Fruit fly (Drosophila melanogaster) whole organism, embryonic: Measurements from ENCODE around the gene CG33181.

Source experiments
- ATbp ChIP-seq: fragments of 200-800 bp; sonication (Bioruptor generic); optimal IDR thresholded peaks from 2 replicates; lab custom pipeline; 2017; ENCODE audit warnings: missing biosample characterization, mild to moderate bottlenecking, missing genetic modification characterization, missing genetic modification reagents
- Adf1 ChIP-seq: fragments of 200-800 bp; sonication (Bioruptor generic); IDR thresholded peaks from 2 replicates; pipeline ENCODE4 v1.3.6; 2022; ENCODE audit warnings: missing biosample characterization, missing genetic modification characterization
- Aef1 ChIP-seq: fragments of 200-800 bp; sonication (Bioruptor generic); IDR thresholded peaks from 3 replicates; pipeline ENCODE4 v1.3.6; 2022; ENCODE audit warnings: missing biosample characterization, missing genetic modification characterization
- Atf3 ChIP-seq: fragments of 200-800 bp; sonication (Bioruptor generic); optimal IDR thresholded peaks from 3 replicates; lab custom pipeline; 2016; ENCODE audit warnings: missing biosample characterization, missing genetic modification characterization
- BEAF-32 ChIP-seq: fragments of 200-800 bp; sonication (Bioruptor generic); optimal IDR thresholded peaks from 3 replicates; lab custom pipeline; 2017; ENCODE audit warnings: missing biosample characterization, missing genetic modification characterization, mild to moderate bottlenecking, moderate library complexity, missing genetic modification reagents
- CG10321 ChIP-seq: fragments of 200-800 bp; sonication (Bioruptor generic); IDR thresholded peaks from 2 replicates; pipeline ENCODE4 v1.3.6; 2022; ENCODE audit warnings: missing biosample characterization, missing genetic modification characterization
- CG10366 ChIP-seq: fragments of 200-800 bp; sonication (Bioruptor generic); IDR thresholded peaks from 2 replicates; pipeline ENCODE4 v1.3.6; 2022; ENCODE audit warnings: missing biosample characterization, missing genetic modification characterization
- CG10431 ChIP-seq: fragments of 200-800 bp; sonication (Bioruptor generic); optimal IDR thresholded peaks from 3 replicates; lab custom pipeline; 2018; ENCODE audit warnings: missing biosample characterization, mild to moderate bottlenecking, missing genetic modification characterization
- CG11085 ChIP-seq: fragments of 200-800 bp; sonication (Bioruptor generic); IDR thresholded peaks from 2 replicates; pipeline ENCODE4 v1.3.6; 2022; ENCODE audit warnings: missing biosample characterization, missing genetic modification characterization
- CG11696 ChIP-seq: fragments of 200-800 bp; sonication (Bioruptor generic); IDR thresholded peaks from 2 replicates; pipeline ENCODE4 v1.3.6; 2022; ENCODE audit warnings: missing biosample characterization, missing genetic modification characterization
- CG14014 ChIP-seq: fragments of 200-800 bp; sonication (Bioruptor generic); IDR thresholded peaks from 2 replicates; pipeline ENCODE4 v1.3.6; 2022; ENCODE audit warnings: missing biosample characterization, missing genetic modification characterization
- CG1529 ChIP-seq: fragments of 200-800 bp; sonication (Bioruptor generic); optimal IDR thresholded peaks from 3 replicates; lab custom pipeline; 2018; ENCODE audit warnings: missing biosample characterization, missing genetic modification characterization
- CG15514 ChIP-seq: fragments of 200-800 bp; sonication (Bioruptor generic); optimal IDR thresholded peaks from 3 replicates; lab custom pipeline; 2017; ENCODE audit warnings: missing biosample characterization, missing genetic modification characterization, mild to moderate bottlenecking, moderate library complexity, missing genetic modification reagents
- CG17829 ChIP-seq: fragments of 200-800 bp; optimal IDR thresholded peaks from 2 replicates; lab custom pipeline; 2019; ENCODE audit warnings: missing biosample characterization, mild to moderate bottlenecking, missing genetic modification characterization, moderate library complexity
- CG18599 ChIP-seq: fragments of 200-800 bp; sonication (Bioruptor generic); optimal IDR thresholded peaks from 3 replicates; lab custom pipeline; 2017; ENCODE audit warnings: missing biosample characterization, missing genetic modification characterization, mild to moderate bottlenecking, moderate library complexity, missing genetic modification reagents
- CG2116 ChIP-seq: fragments of 200-800 bp; sonication (Bioruptor generic); optimal IDR thresholded peaks from 3 replicates; lab custom pipeline; 2018; ENCODE audit warnings: missing biosample characterization, mild to moderate bottlenecking, missing genetic modification characterization
- CG2678 ChIP-seq: fragments of 200-800 bp; sonication (Bioruptor generic); optimal IDR thresholded peaks from 3 replicates; lab custom pipeline; 2019; ENCODE audit warnings: missing biosample characterization, mild to moderate bottlenecking, missing genetic modification characterization, moderate library complexity
- CG31441 ChIP-seq: fragments of 200-800 bp; sonication (Bioruptor generic); IDR thresholded peaks from 2 replicates; pipeline ENCODE4 v1.3.6; 2022; ENCODE audit warnings: missing biosample characterization, missing genetic modification characterization
- CG4328 ChIP-seq: fragments of 200-800 bp; sonication (Bioruptor generic); optimal IDR thresholded peaks from 3 replicates; lab custom pipeline; 2017; ENCODE audit warnings: missing biosample characterization, missing genetic modification reagents, missing genetic modification characterization
- CG43689 ChIP-seq: fragments of 200-800 bp; sonication (Bioruptor generic); IDR thresholded peaks from 2 replicates; pipeline ENCODE4 v1.3.6; 2022; ENCODE audit warnings: missing biosample characterization, missing genetic modification characterization
- CG7357 ChIP-seq: fragments of 200-800 bp; sonication (Bioruptor generic); IDR thresholded peaks from 3 replicates; pipeline ENCODE4 v1.3.6; 2022; ENCODE audit warnings: missing biosample characterization, missing genetic modification characterization
- CG7928 ChIP-seq: fragments of 200-800 bp; sonication (Bioruptor generic); optimal IDR thresholded peaks from 2 replicates; lab custom pipeline; 2017; ENCODE audit warnings: missing biosample characterization, mild to moderate bottlenecking, missing genetic modification characterization
- CG8388 ChIP-seq: fragments of 200-800 bp; sonication (Bioruptor generic); optimal IDR thresholded peaks from 2 replicates; lab custom pipeline; 2019; ENCODE audit warnings: missing biosample characterization, mild to moderate bottlenecking, missing genetic modification characterization, moderate library complexity
- CG8944 ChIP-seq: fragments of 200-800 bp; sonication (Bioruptor generic); optimal IDR thresholded peaks from 3 replicates; lab custom pipeline; 2016; ENCODE audit warnings: missing biosample characterization, missing genetic modification characterization
- CTCF ChIP-seq: fragments of 200-800 bp; sonication (Bioruptor generic); optimal IDR thresholded peaks from 2 replicates; lab custom pipeline; 2017; ENCODE audit warnings: missing biosample characterization, mild to moderate bottlenecking, missing genetic modification characterization, moderate library complexity
- Dad ChIP-seq: fragments of 200-800 bp; sonication (Bioruptor generic); optimal IDR thresholded peaks from 3 replicates; lab custom pipeline; 2016; ENCODE audit warnings: missing biosample characterization, missing genetic modification characterization
- Dll ChIP-seq: fragments of 200-800 bp; sonication (Bioruptor generic); IDR thresholded peaks from 4 replicates; pipeline ENCODE4 v1.3.6; 2022; ENCODE audit warnings: missing biosample characterization, missing genetic modification characterization; ENCODE audit not compliant: partially characterized antibody
- Dref ChIP-seq: fragments of 200-800 bp; sonication (Bioruptor generic); IDR thresholded peaks from 2 replicates; pipeline ENCODE4 v1.3.6; 2022; ENCODE audit warnings: missing biosample characterization, missing genetic modification characterization
- Lhr ChIP-seq: fragments of 200-800 bp; sonication (Bioruptor generic); optimal IDR thresholded peaks from 3 replicates; lab custom pipeline; 2017; ENCODE audit warnings: mild to moderate bottlenecking, missing biosample characterization, missing genetic modification reagents, missing genetic modification characterization
- Max ChIP-seq: fragments of 200-800 bp; sonication (Bioruptor generic); optimal IDR thresholded peaks from 2 replicates; lab custom pipeline; 2016; ENCODE audit warnings: missing biosample characterization, mild to moderate bottlenecking, missing genetic modification characterization
- NfI ChIP-seq: fragments of 200-800 bp; sonication (Bioruptor generic); optimal IDR thresholded peaks from 3 replicates; lab custom pipeline; 2018; ENCODE audit warnings: missing biosample characterization, mild to moderate bottlenecking, missing genetic modification characterization, moderate library complexity
- PHDP ChIP-seq: fragments of 200-800 bp; sonication (Bioruptor generic); optimal IDR thresholded peaks from 3 replicates; lab custom pipeline; 2018; ENCODE audit warnings: missing biosample characterization, mild to moderate bottlenecking, missing genetic modification characterization, moderate library complexity
- Sry-β ChIP-seq: fragments of 200-800 bp; sonication (Bioruptor generic); optimal IDR thresholded peaks from 2 replicates; lab custom pipeline; 2018; ENCODE audit warnings: missing biosample characterization, mild to moderate bottlenecking, missing genetic modification characterization, moderate library complexity
- Usf ChIP-seq: fragments of 200-800 bp; sonication (Bioruptor generic); optimal IDR thresholded peaks from 2 replicates; lab custom pipeline; 2017; ENCODE audit warnings: missing genotype, missing biosample characterization, missing genetic modification characterization
- al ChIP-seq: fragments of 200-800 bp; sonication (Bioruptor generic); IDR thresholded peaks from 2 replicates; pipeline ENCODE4 v1.3.6; 2022; ENCODE audit warnings: missing biosample characterization, missing genetic modification characterization
- ap ChIP-seq: fragments of 200-800 bp; sonication (Bioruptor generic); IDR thresholded peaks from 2 replicates; pipeline ENCODE4 v1.3.6; 2022; ENCODE audit warnings: missing biosample characterization, missing genetic modification characterization
- caup ChIP-seq: fragments of 200-800 bp; sonication (Bioruptor generic); optimal IDR thresholded peaks from 3 replicates; lab custom pipeline; 2017; ENCODE audit warnings: missing biosample characterization, mild to moderate bottlenecking, missing genetic modification characterization, moderate library complexity; ENCODE audit not compliant: severe bottlenecking
- chm ChIP-seq: fragments of 200-800 bp; sonication (Bioruptor generic); IDR thresholded peaks from 2 replicates; pipeline ENCODE4 v1.3.6; 2022; ENCODE audit warnings: missing biosample characterization, missing genetic modification characterization
- crp ChIP-seq, 2 experiments: fragments of 200-800 bp; sonication (Bioruptor generic); optimal IDR thresholded peaks; 2 replicates in 1 of 2; 3 replicates in 1 of 2; lab custom pipeline; 2017; ENCODE audit warnings: missing biosample characterization in 2 of 2, missing genetic modification characterization in 2 of 2, mild to moderate bottlenecking in 1 of 2, moderate library complexity in 1 of 2
- fd3F ChIP-seq: fragments of 200-800 bp; sonication (Bioruptor generic); optimal IDR thresholded peaks from 2 replicates; lab custom pipeline; 2018; ENCODE audit warnings: missing biosample characterization, mild to moderate bottlenecking, missing genetic modification characterization, moderate library complexity
- fru ChIP-seq: fragments of >200 bp; optimal IDR thresholded peaks from 2 replicates; lab custom pipeline; 2017
- gt ChIP-seq: fragments of 200-800 bp; sonication (Bioruptor generic); IDR thresholded peaks from 2 replicates; pipeline ENCODE4 v1.3.6; 2022; ENCODE audit warnings: missing biosample characterization, missing genetic modification characterization
- hb ChIP-seq: fragments of 200-800 bp; sonication (Bioruptor generic); IDR thresholded peaks from 3 replicates; pipeline ENCODE4 v1.3.6; 2022; ENCODE audit warnings: missing biosample characterization, missing genetic modification characterization; ENCODE audit not compliant: partially characterized antibody
- hth ChIP-seq: fragments of >200 bp; optimal IDR thresholded peaks from 2 replicates; lab custom pipeline; 2017; ENCODE audit warnings: inconsistent platforms
- mirr ChIP-seq: fragments of 200-800 bp; sonication (Bioruptor generic); optimal IDR thresholded peaks from 3 replicates; lab custom pipeline; 2018; ENCODE audit warnings: missing biosample characterization, mild to moderate bottlenecking, missing genetic modification characterization
- onecut ChIP-seq: fragments of 200-800 bp; sonication (Bioruptor generic); IDR thresholded peaks from 2 replicates; pipeline ENCODE4 v1.3.6; 2022; ENCODE audit warnings: missing biosample characterization, missing genetic modification characterization
- pros ChIP-seq: fragments of 200-800 bp; sonication (Bioruptor generic); optimal IDR thresholded peaks from 3 replicates; lab custom pipeline; 2019; ENCODE audit warnings: missing biosample characterization, mild to moderate bottlenecking, missing genetic modification characterization, moderate library complexity
- run ChIP-seq: fragments of 200-800 bp; sonication (Bioruptor generic); optimal IDR thresholded peaks from 3 replicates; lab custom pipeline; 2018; ENCODE audit warnings: missing biosample characterization, mild to moderate bottlenecking, missing genetic modification characterization
- vvl ChIP-seq: fragments of 200-800 bp; sonication (Bioruptor generic); IDR thresholded peaks from 2 replicates; pipeline ENCODE4 v1.3.6; 2022; ENCODE audit warnings: missing biosample characterization, missing genetic modification characterization
- z ChIP-seq: fragments of 200-800 bp; sonication (Bioruptor generic); IDR thresholded peaks from 3 replicates; pipeline ENCODE4 v1.3.6; 2022; ENCODE audit warnings: missing biosample characterization, missing genetic modification characterization

CG33181 gene

dm6 chrX:8464378-8465036 lies 24.6 kb upstream of the CG33181 start, which contains the start of gene Sptr (continued):
- TF ChIP-seq CG31441 (GFP tag; lab: Robert Waterston, UW): peak; percentile 86
- peak; percentile 86 for TF ChIP-seq fd3F (GFP tag; lab: Kevin White, UChicago)
- peak; percentile 87 for TF ChIP-seq CG10366 (GFP tag; lab: Robert Waterston, UW)
- peak; percentile 67 for TF ChIP-seq Max
- TF ChIP-seq hb: no peak
- no peak for TF ChIP-seq z (GFP tag; lab: Robert Waterston, UW)
- TF ChIP-seq CG8388 (GFP tag; lab: Kevin White, UChicago): peak; percentile 60
- TF ChIP-seq Lhr: no peak
- peak; percentile 93 for TF ChIP-seq PHDP (tag; lab: Kevin White, UChicago)
- TF ChIP-seq Usf (GFP tag; lab: Kevin White, UChicago): peak; percentile 69
- TF ChIP-seq CG11696 (GFP tag; lab: Robert Waterston, UW): peak; percentile 72
- peak; percentile 14 for TF ChIP-seq Atf3 (GFP tag; lab: Kevin White, UChicago)
- no peak for TF ChIP-seq Sry-β (GFP tag; lab: Kevin White, UChicago)
- peak; percentile 63 for TF ChIP-seq mirr
- peak; percentile 66 for TF ChIP-seq Dad (GFP tag; lab: Kevin White, UChicago)
- peak; percentile 96 for TF ChIP-seq CG18599 (GFP tag; lab: Kevin White, UChicago)
- TF ChIP-seq CG10431 (GFP tag; lab: Kevin White, UChicago): no peak
- peak; percentile 94 for TF ChIP-seq CG2678 (tag; lab: Kevin White, UChicago)
- peak; percentile 74 for TF ChIP-seq Adf1 (GFP tag; lab: Robert Waterston, UW)
- TF ChIP-seq CG4328 (GFP tag; lab: Kevin White, UChicago): peak; percentile 82
- TF ChIP-seq ATbp (GFP tag; lab: Kevin White, UChicago): peak; percentile 80
- no peak for TF ChIP-seq gt
- TF ChIP-seq BEAF-32: no peak
- no peak for TF ChIP-seq pros
- no peak for TF ChIP-seq Dll (GFP tag; lab: Robert Waterston, UW)
- TF ChIP-seq vvl (GFP tag; lab: Robert Waterston, UW): peak; percentile 95
- TF ChIP-seq CG14014 (GFP tag; lab: Robert Waterston, UW): peak; percentile 92
- TF ChIP-seq fru (lab: Kevin White, UChicago): no peak
- peak in 1 of 2 experiments; percentile 69 for TF ChIP-seq crp (GFP tag; optimal IDR thresholded peaks at IDR 0.05; lab: Kevin White, UChicago)
- peak; percentile 85 for TF ChIP-seq CG15514 (GFP tag; lab: Kevin White, UChicago)
- TF ChIP-seq run (tag; lab: Kevin White, UChicago): peak; percentile 75
- peak; percentile 63 for TF ChIP-seq onecut (GFP tag; lab: Robert Waterston, UW)
- TF ChIP-seq NfI (GFP tag; lab: Kevin White, UChicago): peak; percentile 84
- peak; percentile 92 for TF ChIP-seq caup (GFP tag; lab: Kevin White, UChicago)
- peak; percentile 83 for TF ChIP-seq CG11085 (GFP tag; lab: Robert Waterston, UW)
- peak; percentile 45 for TF ChIP-seq CG8944 (GFP tag; lab: Kevin White, UChicago)
- peak; percentile 73 for TF ChIP-seq CG7357 (GFP tag; lab: Robert Waterston, UW)
- TF ChIP-seq CG10321: peak; percentile 64; the same call in 1 of the 2 replicates
- peak; percentile 74; the same call in 1 of the 2 replicates for TF ChIP-seq chm
- peak; percentile 33 for TF ChIP-seq CTCF (GFP tag; lab: Kevin White, UChicago)
- peak; percentile 88 for TF ChIP-seq al (GFP tag; lab: Robert Waterston, UW)
- TF ChIP-seq CG2116 (GFP tag; lab: Kevin White, UChicago): peak; percentile 47
- peak; percentile 57 for TF ChIP-seq CG1529 (GFP tag; lab: Kevin White, UChicago)
- TF ChIP-seq hth (lab: Kevin White, UChicago): no peak
- TF ChIP-seq CG7928 (GFP tag; lab: Kevin White, UChicago): peak; percentile 62
- peak; percentile 85 for TF ChIP-seq Aef1 (GFP tag; lab: Robert Waterston, UW)
- peak; percentile 80 for TF ChIP-seq ap (GFP tag; lab: Robert Waterston, UW)
- peak; percentile 44; the same call in 1 of the 2 replicates for TF ChIP-seq CG43689 (GFP tag; lab: Robert Waterston, UW)
- TF ChIP-seq Dref (GFP tag; lab: Robert Waterston, UW): no peak
- peak; percentile 80 for TF ChIP-seq CG17829 (tag; lab: Kevin White, UChicago)
